Worm (Caenorhabditis elegans): ENCODE data around the gene T19D2.13.

Gene T19D2.13

ce11 chrX:3957475-3958204 is 15.5 kb upstream of the T19D2.13 start (continued):
- TF ChIP-seq ztf-11 (tag; optimal IDR thresholded peaks at IDR 0.05) (peak in 1 of 2 experiments; percentile 12), irx-1 (tag; optimal IDR thresholded peaks at IDR 0.05) (no peak), jun-1 (tag; optimal IDR thresholded peaks at IDR 0.05) (no peak), sox-4 (tag; optimal IDR thresholded peaks at IDR 0.05) (no peak), swsn-7 (tag; optimal IDR thresholded peaks at IDR 0.05) (no peak), alr-1 (tag; optimal IDR thresholded peaks at IDR 0.05; ENCODE audit: borderline replicate concordance) (no peak), efl-3 (GFP tag; optimal IDR thresholded peaks at IDR 0.05) (no peak), C04F5.9 (tag; optimal IDR thresholded peaks at IDR 0.05) (no peak), lin-14 (GFP tag; optimal IDR thresholded peaks at IDR 0.05) (peak; percentile 86), lir-3 (tag; optimal IDR thresholded peaks at IDR 0.05; ENCODE audit: poor library complexity) (no peak), skn-1 (tag; optimal IDR thresholded peaks at IDR 0.05) (no peak), snu-23 (GFP tag; optimal IDR thresholded peaks at IDR 0.05) (peak; percentile 9), ceh-88 (GFP tag; IDR thresholded peaks at IDR 0.05) (no peak), hpl-2 (GFP tag; optimal IDR thresholded peaks at IDR 0.05) (no peak), tbx-2 (tag; optimal IDR thresholded peaks at IDR 0.05) (peak; percentile 5), ces-1 (GFP tag; optimal IDR thresholded peaks at IDR 0.05) (peak; percentile 90), pax-3 (tag; optimal IDR thresholded peaks at IDR 0.05) (no peak), pqm-1 (tag; optimal IDR thresholded peaks at IDR 0.05) (no peak), unc-30 (tag; optimal IDR thresholded peaks at IDR 0.05) (no peak), xbp-1 (tag; optimal IDR thresholded peaks at IDR 0.05) (no peak), C34B4.2 (tag; optimal IDR thresholded peaks at IDR 0.05) (no peak), hlh-4 (tag; optimal IDR thresholded peaks at IDR 0.05) (no peak), elt-2 (tag; optimal IDR thresholded peaks at IDR 0.05) (no peak), nhr-84 (tag; optimal IDR thresholded peaks at IDR 0.05) (no peak), nhr-28 (tag; optimal IDR thresholded peaks at IDR 0.05) (no peak), tlp-1 (tag; optimal IDR thresholded peaks at IDR 0.05) (no peak), nhr-77 (tag; optimal IDR thresholded peaks at IDR 0.05) (no peak), zip-4 (GFP tag; optimal IDR thresholded peaks at IDR 0.05) (no peak), egl-13 (tag; optimal IDR thresholded peaks at IDR 0.05) (no peak), nhr-19 (GFP tag; conservative IDR thresholded peaks at IDR 0.05) (no peak), rnt-1 (tag; optimal IDR thresholded peaks at IDR 0.05) (peak; percentile 20), snpc-4 (tag; optimal IDR thresholded peaks at IDR 0.05) (no peak), aly-2 (tag; optimal IDR thresholded peaks at IDR 0.05) (no peak), efl-1 (optimal IDR thresholded peaks at IDR 0.05) (no peak), efl-1 (GFP tag; optimal IDR thresholded peaks at IDR 0.05 in 1 of 2) (no peak), nhr-76 (tag; optimal IDR thresholded peaks at IDR 0.05) (no peak), unc-98 (GFP tag; IDR thresholded peaks at IDR 0.05) (no peak), nhr-12 (tag; optimal IDR thresholded peaks at IDR 0.05) (no peak), aha-1 (tag; optimal IDR thresholded peaks at IDR 0.05) (no peak), lin-39 (tag; optimal IDR thresholded peaks at IDR 0.05) (no peak), lin-13 (GFP tag; optimal IDR thresholded peaks at IDR 0.05) (no peak), zag-1 (tag; optimal IDR thresholded peaks at IDR 0.05) (peak; percentile 30), elt-3 (tag; optimal IDR thresholded peaks at IDR 0.05) (no peak), unc-130 (tag; optimal IDR thresholded peaks at IDR 0.05) (no peak), nhr-71 (tag; optimal IDR thresholded peaks at IDR 0.05) (peak; percentile 21), isw-1 (GFP tag; IDR thresholded peaks at IDR 0.05) (no peak), fkh-10 (GFP tag; optimal IDR thresholded peaks at IDR 0.05) (peak; percentile 86), grh-1 (GFP tag; IDR thresholded peaks at IDR 0.05) (no peak), ceh-90 (tag; optimal IDR thresholded peaks at IDR 0.05) (no peak), nhr-20 (tag; optimal IDR thresholded peaks at IDR 0.05) (no peak), mep-1 (tag; optimal IDR thresholded peaks at IDR 0.05) (no peak), ceh-82 (tag; optimal IDR thresholded peaks at IDR 0.05) (peak in 1 of 3 experiments; percentile 1)
